Worm (Caenorhabditis elegans): Measurements from ENCODE around the gene F56B3.11.
"Not testable (repeated sequence)": the region's sequence is repeated elsewhere in the genome, so short reads cannot be mapped to it uniquely, and the experiment has no call there.

Gene F56B3.11

DNA sequence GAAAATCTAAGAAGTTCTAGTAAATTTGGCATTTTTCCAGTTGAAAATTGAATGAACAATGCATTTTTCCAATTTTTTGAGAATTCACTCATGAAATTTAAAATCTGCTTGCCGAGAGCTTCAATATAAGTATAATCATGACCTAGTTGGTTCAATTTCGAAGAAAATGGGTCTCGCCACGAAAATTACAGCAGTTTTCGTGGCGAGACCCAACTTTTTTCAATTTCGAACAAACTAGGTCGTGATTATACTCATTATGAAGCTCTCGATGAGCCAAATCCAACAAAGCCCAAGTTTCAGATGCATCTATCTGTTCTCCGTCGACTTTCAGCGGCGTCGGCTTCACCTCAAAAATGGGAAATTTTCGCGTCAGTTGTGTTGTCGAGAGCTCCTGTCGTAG lies 4.1 kb upstream of the F56B3.11 start, which contains the start of gene mrpl-46:
Gene mrpl-46 (plus strand): TSS at position 301 of the 400 bp plus-strand sequence.
- TF ChIP-seq flt-1 (GFP tag; IDR thresholded peaks at IDR 0.05) (no peak), tab-1 (GFP tag; IDR thresholded peaks at IDR 0.05) (no peak), ztf-29 (GFP tag; IDR thresholded peaks at IDR 0.05) (no peak), ztf-23 (GFP tag; IDR thresholded peaks at IDR 0.05) (no peak), klf-2 (GFP tag; conservative IDR thresholded peaks at IDR 0.05) (no peak), cog-1 (tag; optimal IDR thresholded peaks at IDR 0.05) (no peak), ref-1 (GFP tag; conservative IDR thresholded peaks at IDR 0.05) (no peak), med-1 (GFP tag; optimal IDR thresholded peaks at IDR 0.05; ENCODE audit: insufficient read depth) (no peak), T22C8.4 (GFP tag; IDR thresholded peaks at IDR 0.05) (no peak)

DNA sequence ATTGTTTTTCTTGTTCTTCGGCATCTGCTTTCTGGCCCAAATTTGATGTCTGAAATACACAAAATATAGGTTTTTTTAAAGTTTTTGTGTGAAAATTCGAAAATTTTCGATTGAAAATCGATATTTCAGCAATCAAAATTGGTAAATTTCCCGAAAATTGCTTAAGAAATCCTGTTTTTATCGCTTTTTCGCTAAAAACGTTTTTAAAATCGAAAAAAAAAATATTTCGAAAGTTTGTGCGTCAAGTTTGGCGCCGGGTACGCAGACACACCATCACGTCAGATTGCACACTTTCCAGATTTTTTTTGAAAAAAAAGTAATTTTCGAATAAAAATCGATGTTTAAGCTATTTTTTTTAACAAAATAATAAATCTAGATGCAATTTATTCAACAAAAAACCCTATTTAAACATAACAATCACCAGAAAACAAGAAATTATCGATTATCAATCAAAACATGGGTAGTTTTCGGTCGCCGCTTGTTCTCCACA lies 943 bp downstream of the F56B3.11 start, which contains the start of gene skr-18:
Gene skr-18 (minus strand): TSS at position 51 of the 490 bp plus-strand sequence.
- TF ChIP-seq ztf-29 (GFP tag; IDR thresholded peaks at IDR 0.05) (no peak), cog-1 (tag; optimal IDR thresholded peaks at IDR 0.05) (no peak), tab-1 (GFP tag; IDR thresholded peaks at IDR 0.05) (no peak), T22C8.4 (GFP tag; IDR thresholded peaks at IDR 0.05) (no peak)

DNA sequence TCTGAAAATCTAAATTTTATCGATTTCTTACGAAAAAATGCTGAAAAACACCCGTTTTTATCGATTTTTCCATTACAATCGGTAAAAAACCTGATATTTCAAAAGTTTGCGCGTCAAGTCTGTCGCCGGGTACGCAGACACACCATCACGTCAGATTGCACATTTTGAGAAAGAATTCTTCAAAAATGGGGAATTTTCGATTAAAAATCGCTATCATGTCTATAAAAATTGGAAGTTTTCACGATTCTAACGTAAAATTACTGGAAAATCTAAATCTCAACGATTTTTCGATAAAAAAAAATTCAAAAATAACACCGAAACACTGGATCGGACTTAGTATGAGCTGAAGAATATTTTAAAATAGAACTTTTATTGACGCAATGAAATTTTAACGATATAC lies 2.1 kb downstream of the F56B3.11 start, which contains the start of gene F56B3.4:
Gene F56B3.4 (minus strand): TSS at position 1 of the 400 bp plus-strand sequence.
- TF ChIP-seq ztf-29 (GFP tag; IDR thresholded peaks at IDR 0.05), result no peak

DNA sequence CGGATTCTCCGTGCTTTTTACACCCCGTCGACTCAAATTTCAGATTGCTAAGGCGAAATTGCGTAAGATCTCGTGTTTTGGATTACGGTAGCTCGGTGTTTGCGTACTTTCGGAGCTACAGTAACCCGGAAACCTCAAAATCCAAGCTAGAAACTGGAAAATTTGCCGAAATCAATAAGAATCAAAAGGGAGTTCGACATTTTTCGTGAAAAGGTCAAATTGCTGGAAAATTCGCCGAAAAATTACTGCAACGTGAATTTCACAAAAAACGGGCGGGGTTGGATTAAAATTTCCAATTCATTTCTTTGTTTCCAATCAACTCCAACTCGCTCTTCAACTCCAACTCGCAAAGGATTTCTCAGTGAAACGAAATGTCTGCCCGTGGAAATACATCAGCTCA lies 8.6 kb downstream of the F56B3.11 start, which contains the start of gene F56B3.6:
Gene F56B3.6 (plus strand): TSS at position 301 of the 400 bp plus-strand sequence.
- no peak for TF ChIP-seq ztf-23 (GFP tag; IDR thresholded peaks at IDR 0.05)

DNA sequence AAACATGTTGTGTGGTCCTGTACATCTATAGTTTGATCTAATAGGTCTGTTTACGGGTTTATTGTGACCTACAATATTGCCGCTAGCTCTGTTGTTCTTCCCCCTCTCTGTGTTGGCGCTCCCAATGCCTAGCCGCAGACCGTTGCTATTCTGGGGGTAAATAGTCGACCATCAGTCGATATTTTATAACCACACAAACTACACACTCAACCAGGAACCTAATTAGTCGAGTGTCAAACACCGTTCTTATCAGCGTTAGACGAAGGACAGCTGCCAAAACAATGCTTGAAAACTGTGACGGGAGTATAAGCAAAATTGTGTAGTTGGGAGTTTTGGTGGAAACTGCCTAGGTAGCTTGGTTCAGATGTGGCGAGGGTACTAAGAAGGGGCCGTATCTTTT lies 14.0 kb downstream of the F56B3.11 start:
- TF ChIP-seq ztf-29 (GFP tag; IDR thresholded peaks at IDR 0.05) (no peak), cog-1 (tag; optimal IDR thresholded peaks at IDR 0.05) (no peak), tab-1 (GFP tag; IDR thresholded peaks at IDR 0.05) (no peak), ref-1 (GFP tag; conservative IDR thresholded peaks at IDR 0.05) (no peak), ztf-23 (GFP tag; IDR thresholded peaks at IDR 0.05) (no peak), T22C8.4 (GFP tag; IDR thresholded peaks at IDR 0.05) (no peak), klf-2 (GFP tag; conservative IDR thresholded peaks at IDR 0.05) (no peak), flt-1 (GFP tag; IDR thresholded peaks at IDR 0.05) (no peak), med-1 (GFP tag; optimal IDR thresholded peaks at IDR 0.05; ENCODE audit: insufficient read depth) (no peak)

DNA sequence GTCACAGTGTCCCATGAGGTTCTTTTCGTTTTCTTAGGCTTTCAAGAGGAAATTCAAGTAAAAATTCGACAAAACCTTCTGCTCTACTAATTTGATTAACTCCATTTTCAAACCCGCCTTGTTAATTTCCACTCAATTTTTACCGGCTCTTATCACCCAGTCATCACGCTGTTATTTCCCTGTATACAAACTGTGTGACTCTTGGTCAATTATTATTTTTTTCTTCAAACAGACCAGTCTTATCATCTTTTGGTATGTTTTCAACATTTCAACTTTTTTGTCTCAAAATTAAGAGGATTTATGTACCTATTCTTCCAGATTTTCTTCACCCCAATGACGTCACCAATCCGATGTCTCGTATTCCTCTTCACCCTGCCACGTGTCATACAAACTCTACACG lies 17.9 kb downstream of the F56B3.11 start, which contains the start of gene ugt-52:
Gene ugt-52 (plus strand): TSS at position 301 of the 400 bp plus-strand sequence.
- no peak for TF ChIP-seq T22C8.4 (GFP tag; IDR thresholded peaks at IDR 0.05)

DNA sequence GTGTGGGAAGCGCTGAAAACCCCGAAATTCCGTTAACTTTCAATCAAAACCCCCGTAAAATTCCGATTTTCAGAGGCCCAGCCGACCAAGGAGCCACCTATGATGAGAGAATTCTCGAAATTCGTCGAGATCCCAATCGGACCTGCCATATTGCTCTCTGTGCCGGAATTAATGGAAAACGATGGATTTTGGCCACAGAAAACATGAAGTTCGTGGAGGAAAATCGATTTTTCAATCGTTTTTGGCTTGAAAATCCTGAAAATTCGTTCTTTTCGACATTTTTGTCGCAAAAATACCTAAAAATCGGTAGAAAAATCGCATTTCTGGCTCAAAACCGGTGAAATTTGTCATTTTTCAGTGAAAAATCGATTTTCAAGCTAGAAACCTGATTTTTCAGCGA lies 22.8 kb downstream of the F56B3.11 start:
- TF ChIP-seq ztf-23 (GFP tag; IDR thresholded peaks at IDR 0.05) (no peak), T22C8.4 (GFP tag; IDR thresholded peaks at IDR 0.05) (no peak), med-1 (GFP tag; optimal IDR thresholded peaks at IDR 0.05; ENCODE audit: insufficient read depth) (no peak), ref-1 (GFP tag; conservative IDR thresholded peaks at IDR 0.05) (no peak), flt-1 (GFP tag; IDR thresholded peaks at IDR 0.05) (no peak), tab-1 (GFP tag; IDR thresholded peaks at IDR 0.05) (no peak), klf-2 (GFP tag; conservative IDR thresholded peaks at IDR 0.05) (no peak), cog-1 (tag; optimal IDR thresholded peaks at IDR 0.05) (no peak), ztf-29 (GFP tag; IDR thresholded peaks at IDR 0.05) (no peak)

DNA sequence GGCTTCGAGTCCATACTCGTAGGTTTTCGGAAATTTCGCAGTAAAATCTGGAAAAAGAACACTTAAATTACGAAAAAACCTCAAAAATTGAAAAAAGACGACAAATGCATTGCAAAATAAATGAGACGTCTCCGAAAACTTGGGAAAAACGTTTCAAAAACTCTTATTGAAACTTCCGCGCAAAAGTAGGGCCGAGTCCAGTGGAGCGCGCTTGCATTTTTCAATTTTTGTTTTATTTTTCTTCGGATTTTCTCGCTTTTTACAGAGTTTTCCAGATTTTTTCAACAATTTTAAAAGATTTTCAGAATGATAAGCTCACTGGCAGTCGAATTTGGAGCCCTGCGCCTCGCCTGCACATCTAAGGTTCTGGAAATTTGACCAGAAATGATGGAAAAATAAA lies 23.4 kb downstream of the F56B3.11 start, which contains the start of gene mrpl-2:
Gene mrpl-2 (plus strand): TSS at position 307 of the 400 bp plus-strand sequence.
- TF ChIP-seq med-1 (GFP tag; optimal IDR thresholded peaks at IDR 0.05; ENCODE audit: insufficient read depth) (no peak), ztf-29 (GFP tag; IDR thresholded peaks at IDR 0.05) (no peak), ref-1 (GFP tag; conservative IDR thresholded peaks at IDR 0.05) (no peak), T22C8.4 (GFP tag; IDR thresholded peaks at IDR 0.05) (no peak), klf-2 (GFP tag; conservative IDR thresholded peaks at IDR 0.05) (no peak), flt-1 (GFP tag; IDR thresholded peaks at IDR 0.05) (no peak), tab-1 (GFP tag; IDR thresholded peaks at IDR 0.05) (no peak), ztf-23 (GFP tag; IDR thresholded peaks at IDR 0.05) (no peak), cog-1 (tag; optimal IDR thresholded peaks at IDR 0.05) (no peak)

DNA sequence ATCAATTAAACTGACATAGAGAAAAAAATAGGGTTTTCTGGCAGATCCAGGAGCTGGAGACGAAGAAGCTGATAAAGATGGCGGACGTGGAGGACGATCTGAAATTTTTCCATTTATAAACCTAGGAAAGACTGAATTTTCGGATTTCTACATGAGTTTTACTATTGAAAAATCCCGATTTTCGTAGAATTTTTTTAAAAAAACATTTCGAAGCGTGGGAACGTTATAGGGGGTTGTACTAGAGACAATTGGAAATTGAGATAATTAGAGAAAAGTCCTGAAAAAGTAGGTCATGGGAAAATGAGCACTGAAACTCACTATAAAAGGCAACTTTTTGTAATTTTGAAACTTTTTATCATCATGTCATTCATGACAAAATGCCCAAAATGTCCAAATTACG lies 25.3 kb downstream of the F56B3.11 start, which contains the start of gene F56B3.9:
Gene F56B3.9 (plus strand): TSS at position 301 of the 400 bp plus-strand sequence.
- TF ChIP-seq flt-1 (GFP tag; IDR thresholded peaks at IDR 0.05); klf-2 (GFP tag; conservative IDR thresholded peaks at IDR 0.05); med-1 (GFP tag; optimal IDR thresholded peaks at IDR 0.05; ENCODE audit: insufficient read depth): not testable (repeated sequence)

DNA sequence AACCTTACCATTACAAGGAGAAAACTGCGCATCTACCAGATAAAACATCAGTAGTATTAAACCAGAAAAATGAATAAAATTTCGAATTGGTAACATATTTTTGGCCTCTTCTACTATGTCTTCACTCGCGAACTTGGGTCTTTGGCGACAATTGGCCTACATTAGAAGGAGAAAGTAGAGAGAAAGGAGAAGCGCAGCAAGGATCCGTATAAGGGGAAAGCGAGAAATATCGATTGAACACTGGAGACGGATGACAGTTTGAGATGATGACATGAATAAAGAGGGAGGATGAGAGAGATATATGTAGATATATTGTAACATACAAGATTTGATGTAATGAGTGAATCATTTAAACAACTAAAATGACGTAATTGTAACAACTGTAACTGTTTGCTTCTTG lies 28.1 kb downstream of the F56B3.11 start, which contains the start of gene F56B3.2:
Gene F56B3.2 (minus strand): TSS at position 273 of the 400 bp plus-strand sequence.
- TF ChIP-seq klf-2 (GFP tag; conservative IDR thresholded peaks at IDR 0.05) (no peak), med-1 (GFP tag; optimal IDR thresholded peaks at IDR 0.05; ENCODE audit: insufficient read depth) (no peak), T22C8.4 (GFP tag; IDR thresholded peaks at IDR 0.05) (no peak), ztf-29 (GFP tag; IDR thresholded peaks at IDR 0.05) (no peak), cog-1 (tag; optimal IDR thresholded peaks at IDR 0.05) (no peak), ref-1 (GFP tag; conservative IDR thresholded peaks at IDR 0.05) (no peak), tab-1 (GFP tag; IDR thresholded peaks at IDR 0.05) (no peak), flt-1 (GFP tag; IDR thresholded peaks at IDR 0.05) (no peak), ztf-23 (GFP tag; IDR thresholded peaks at IDR 0.05) (no peak)
